Worm (Caenorhabditis elegans) whole organism, L4 larva: ENCODE results near the gene F25B4.4.

ENCODE experiments used
- T26A8.4 ChIP-seq: fragments of 200-800 bp; sonication (Bioruptor generic); IDR thresholded peaks from 2 replicates; pipeline ENCODE4 v1.3.6; 2022; ENCODE audit warnings: missing genetic modification characterization, missing compliant biosample characterization
- Y48G9A.11 ChIP-seq: fragments of 200-800 bp; sonication (Bioruptor generic); IDR thresholded peaks from 2 replicates; pipeline ENCODE4 v1.3.6; 2022; ENCODE audit warnings: missing genetic modification reagents, missing genetic modification characterization, missing compliant biosample characterization
- ZK546.5 ChIP-seq, 2 experiments: sonication (generic microtip); optimal IDR thresholded peaks; 2 replicates each; lab custom pipeline; 2017; ENCODE audit warnings: missing biosample characterization in 2 of 2, missing genetic modification characterization in 2 of 2
- ama-1 ChIP-seq: fragments of 150-350 bp; optimal IDR thresholded peaks from 2 replicates; lab custom pipeline; 2014; ENCODE audit warnings: inconsistent platforms, mixed read lengths
- cey-2 ChIP-seq: sonication (generic microtip); optimal IDR thresholded peaks from 3 replicates; lab custom pipeline; 2017; ENCODE audit warnings: missing genetic modification characterization, mild to moderate bottlenecking, missing compliant biosample characterization, antibody characterized with exemption, borderline replicate concordance; ENCODE audit not compliant: insufficient read depth
- daf-16 ChIP-seq, 3 experiments: sonication (generic microtip); optimal IDR thresholded peaks; 2 replicates each; lab custom pipeline; 2016 to 2017; ENCODE audit warnings: missing genetic modification characterization in 3 of 3, missing genetic modification reagents in 3 of 3, mild to moderate bottlenecking in 2 of 3, missing compliant biosample characterization in 2 of 3, missing biosample characterization in 1 of 3, moderate library complexity in 1 of 3
- dpl-1 ChIP-seq: fragments of 150-350 bp; optimal IDR thresholded peaks from 2 replicates; lab custom pipeline; 2014; ENCODE audit warnings: missing biosample characterization, missing genetic modification reagents, missing genetic modification characterization
- fkh-10 ChIP-seq: fragments of 150-350 bp; optimal IDR thresholded peaks from 2 replicates; lab custom pipeline; 2014; ENCODE audit warnings: missing biosample characterization, missing genetic modification reagents, missing genetic modification characterization
- nhr-48 ChIP-seq: sonication (generic microtip); optimal IDR thresholded peaks from 2 replicates; lab custom pipeline; 2016; ENCODE audit warnings: mild to moderate bottlenecking, missing genetic modification characterization, missing compliant biosample characterization
- snpc-1.2 ChIP-seq: fragments of 200-800 bp; sonication (Bioruptor generic); IDR thresholded peaks from 2 replicates; pipeline ENCODE4 v1.3.6; 2022; ENCODE audit warnings: missing genetic modification reagents, missing genetic modification characterization, missing compliant biosample characterization
- snpc-4 ChIP-seq: fragments of 150-350 bp; optimal IDR thresholded peaks from 2 replicates; lab custom pipeline; 2014; ENCODE audit warnings: missing biosample characterization, missing genetic modification characterization
- spr-1 ChIP-seq: sonication (generic microtip); optimal IDR thresholded peaks from 2 replicates; lab custom pipeline; 2016; ENCODE audit warnings: mild to moderate bottlenecking, missing genetic modification characterization, missing compliant biosample characterization

DNA sequence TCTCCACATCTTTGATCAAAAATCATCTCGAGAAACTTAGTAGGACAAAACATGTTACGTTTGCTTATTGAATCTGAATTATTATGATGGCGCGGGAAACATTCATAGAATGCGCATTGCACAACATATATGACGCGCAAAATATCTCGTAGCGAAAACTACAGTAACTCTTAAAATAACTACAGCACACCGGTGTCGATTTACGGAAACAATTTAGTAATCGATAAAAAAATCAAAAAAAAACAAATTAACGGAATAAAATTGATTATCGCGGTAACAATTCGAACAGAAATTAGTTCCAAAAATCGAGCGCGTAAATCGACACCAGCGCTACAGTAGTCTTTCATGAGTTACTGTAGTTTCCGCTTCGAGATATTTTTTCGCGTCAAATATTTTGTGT is 37.4 kb downstream of the F25B4.4 start:
- no peak for TF ChIP-seq T26A8.4
- TF ChIP-seq ZK546.5 (tag; optimal IDR thresholded peaks at IDR 0.05; lab: Kevin White, UChicago) = no peak
- TF ChIP-seq ama-1 (lab: Kevin White, UChicago) = no peak
- TF ChIP-seq daf-16 (GFP tag; optimal IDR thresholded peaks at IDR 0.05; lab: Kevin White, UChicago) = no peak
- TF ChIP-seq daf-16 (tag; optimal IDR thresholded peaks at IDR 0.05; lab: Kevin White, UChicago) = no peak
- TF ChIP-seq cey-2 (tag; lab: Kevin White, UChicago) = no peak
- TF ChIP-seq Y48G9A.11 (GFP tag; lab: Robert Waterston, UW) = no peak
- no peak for TF ChIP-seq snpc-1.2 (GFP tag; lab: Robert Waterston, UW)
- no peak for TF ChIP-seq spr-1 (tag; lab: Kevin White, UChicago)
- TF ChIP-seq fkh-10 (GFP tag; lab: Kevin White, UChicago) = no peak
- TF ChIP-seq dpl-1 (GFP tag; lab: Kevin White, UChicago) = no peak
- no peak for TF ChIP-seq snpc-4 (tag; lab: Kevin White, UChicago)
- no peak for TF ChIP-seq nhr-48 (tag; lab: Kevin White, UChicago)
